Worm (Caenorhabditis elegans) whole organism, early embryonic: ENCODE data around the gene C45B2.1.

ENCODE experiments used
- B0310.2 ChIP-seq: sonication (generic microtip); optimal IDR thresholded peaks from 2 replicates; lab custom pipeline; 2016; ENCODE audit warnings: mild to moderate bottlenecking, missing genetic modification characterization, missing compliant biosample characterization
- aly-1 ChIP-seq: sonication (generic microtip); optimal IDR thresholded peaks from 2 replicates; lab custom pipeline; 2016; ENCODE audit warnings: missing genetic modification characterization, missing compliant biosample characterization
- ama-1 ChIP-seq: fragments of 150-350 bp; optimal IDR thresholded peaks from 2 replicates; lab custom pipeline; 2014
- ceh-13 ChIP-seq: fragments of 200-800 bp; sonication (Bioruptor generic); optimal IDR thresholded peaks from 2 replicates; lab custom pipeline; 2018; ENCODE audit warnings: mild to moderate bottlenecking, missing genetic modification characterization, missing compliant biosample characterization
- ceh-36 ChIP-seq: sonication (generic microtip); optimal IDR thresholded peaks from 2 replicates; lab custom pipeline; 2016; ENCODE audit warnings: missing genetic modification characterization, inconsistent platforms, missing compliant biosample characterization
- ets-7 ChIP-seq: sonication (generic microtip); optimal IDR thresholded peaks from 2 replicates; lab custom pipeline; 2016; ENCODE audit warnings: missing genotype, missing genetic modification characterization, missing compliant biosample characterization
- flt-1 ChIP-seq: fragments of 200-800 bp; sonication (Bioruptor generic); IDR thresholded peaks from 2 replicates; pipeline ENCODE4 v1.3.6; 2022; ENCODE audit warnings: missing genetic modification characterization, missing compliant biosample characterization
- hmg-4 ChIP-seq: fragments of 200-800 bp; sonication (Bioruptor generic); optimal IDR thresholded peaks from 2 replicates; lab custom pipeline; 2018; ENCODE audit warnings: mild to moderate bottlenecking, missing genetic modification characterization, missing compliant biosample characterization
- pes-1 ChIP-seq: fragments of 200-800 bp; sonication (Bioruptor generic); IDR thresholded peaks from 2 replicates; pipeline ENCODE4 v1.3.6; 2022; ENCODE audit warnings: missing genetic modification reagents, missing genetic modification characterization, missing compliant biosample characterization
- scrt-1 ChIP-seq: fragments of 200-800 bp; sonication (Bioruptor generic); IDR thresholded peaks from 2 replicates; pipeline ENCODE4 v1.3.6; 2022; ENCODE audit warnings: missing genetic modification characterization, missing compliant biosample characterization
- sea-1 ChIP-seq: fragments of 200-800 bp; sonication (Bioruptor generic); conservative IDR thresholded peaks from 2 replicates; pipeline ENCODE4 v1.3.6; 2022; ENCODE audit warnings: missing genetic modification characterization, missing compliant biosample characterization
- tbx-37 ChIP-seq: fragments of 200-800 bp; sonication (Bioruptor generic); conservative IDR thresholded peaks from 2 replicates; pipeline ENCODE4 v1.3.6; 2022; ENCODE audit warnings: missing genetic modification reagents, missing genetic modification characterization, missing compliant biosample characterization

ce11 chrX:6118086-6118825 lies 32.3 kb downstream of the C45B2.1 start, which contains the start of gene C15H9.2:
- no peak for TF ChIP-seq pes-1 (GFP tag; lab: Robert Waterston, UW)
- TF ChIP-seq ama-1 (lab: Kevin White, UChicago) = no peak
- TF ChIP-seq flt-1 (GFP tag; lab: Robert Waterston, UW) = no peak
- no peak for TF ChIP-seq scrt-1 (GFP tag; lab: Robert Waterston, UW)
- no peak for TF ChIP-seq ets-7 (tag; lab: Kevin White, UChicago)
- no peak for TF ChIP-seq ceh-36 (tag; lab: Kevin White, UChicago)
- no peak for TF ChIP-seq B0310.2
- TF ChIP-seq hmg-4 (GFP tag; lab: Kevin White, UChicago) = no peak
- TF ChIP-seq sea-1 (GFP tag; lab: Robert Waterston, UW) = no peak
- no peak for TF ChIP-seq ceh-13 (GFP tag; lab: Kevin White, UChicago)
- TF ChIP-seq aly-1 (tag; lab: Kevin White, UChicago) = no peak
- TF ChIP-seq tbx-37 (GFP tag; lab: Robert Waterston, UW) = no peak
